Fruit fly (Drosophila melanogaster) whole organism: Measurements from ENCODE around the gene cnir.

Experiments used
- CG8478 ChIP-seq: fragments of >200 bp; optimal IDR thresholded peaks from 2 replicates; lab custom pipeline; 2018; ENCODE audit warnings: inconsistent platforms
- Dll ChIP-seq: fragments of >200 bp; optimal IDR thresholded peaks from 2 replicates; lab custom pipeline; 2017
- pan ChIP-seq: fragments of >200 bp; optimal IDR thresholded peaks from 2 replicates; lab custom pipeline; 2017
- psq ChIP-seq: fragments of >200 bp; optimal IDR thresholded peaks from 2 replicates; lab custom pipeline; 2017
- usp ChIP-seq: fragments of >200 bp; optimal IDR thresholded peaks from 2 replicates; lab custom pipeline; 2017; ENCODE audit warnings: missing biosample characterization, missing genetic modification characterization, mixed read lengths

DNA sequence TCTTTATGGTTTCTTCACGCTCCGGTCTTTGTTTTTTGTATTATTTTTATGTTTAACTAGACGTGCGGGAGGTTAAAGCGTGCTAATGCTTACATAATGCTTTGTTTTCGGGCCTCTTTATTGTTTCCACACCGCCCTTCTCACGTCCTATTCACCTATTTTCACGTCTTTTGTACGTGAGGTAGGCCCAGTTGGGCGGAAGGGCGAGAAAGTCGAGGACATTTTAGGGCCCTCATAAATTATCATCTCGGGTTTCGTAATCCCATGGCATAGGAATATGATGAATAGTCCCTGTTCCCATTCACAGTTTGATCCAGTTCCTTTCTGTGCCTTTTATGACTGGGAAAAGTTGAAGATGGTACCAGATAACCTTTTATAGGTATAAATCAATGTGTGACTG, 34.1 kb downstream of the cnir start:
- TF ChIP-seq pan (lab: Kevin White, UChicago) (no peak), Dll (lab: Kevin White, UChicago) (no peak), CG8478 (lab: Kevin White, UChicago) (no peak), psq (lab: Kevin White, UChicago) (no peak), usp (GFP tag; lab: Kevin White, UChicago) (no peak)
